Worm (Caenorhabditis elegans) whole organism, late embryonic: ENCODE results near the gene Y43F8C.7.

Source experiments
- F13H6.1 ChIP-seq: sonication (generic microtip); optimal IDR thresholded peaks from 2 replicates; lab custom pipeline; 2016; ENCODE audit warnings: missing genetic modification characterization, missing compliant biosample characterization
- K02D7.2 ChIP-seq: sonication (generic microtip); optimal IDR thresholded peaks from 2 replicates; lab custom pipeline; 2017; ENCODE audit warnings: mild to moderate bottlenecking, missing genetic modification characterization, missing compliant biosample characterization
- ahr-1 ChIP-seq: sonication (generic microtip); optimal IDR thresholded peaks from 2 replicates; lab custom pipeline; 2016; ENCODE audit warnings: missing genetic modification characterization, missing compliant biosample characterization
- ama-1 ChIP-seq: fragments of 150-350 bp; optimal IDR thresholded peaks from 2 replicates; lab custom pipeline; 2014
- ceh-18 ChIP-seq: sonication (generic microtip); optimal IDR thresholded peaks from 2 replicates; lab custom pipeline; 2016; ENCODE audit warnings: missing genetic modification characterization, missing compliant biosample characterization
- ceh-19 ChIP-seq: fragments of 200-800 bp; sonication (Bioruptor generic); optimal IDR thresholded peaks from 2 replicates; lab custom pipeline; 2018; ENCODE audit warnings: mild to moderate bottlenecking, missing genetic modification characterization, missing compliant biosample characterization
- ceh-2 ChIP-seq: sonication (generic microtip); optimal IDR thresholded peaks from 2 replicates; lab custom pipeline; 2016; ENCODE audit warnings: missing genotype, missing genetic modification characterization, missing compliant biosample characterization
- ceh-22 ChIP-seq: sonication (generic microtip); optimal IDR thresholded peaks from 2 replicates; lab custom pipeline; 2017; ENCODE audit warnings: missing biosample characterization, missing genetic modification characterization
- ceh-30 ChIP-seq: fragments of 150-350 bp; optimal IDR thresholded peaks from 2 replicates; lab custom pipeline; 2014; ENCODE audit warnings: missing biosample characterization, missing genetic modification characterization
- ceh-34 ChIP-seq: sonication (generic microtip); optimal IDR thresholded peaks from 2 replicates; lab custom pipeline; 2016; ENCODE audit warnings: mild to moderate bottlenecking, missing genetic modification characterization, missing compliant biosample characterization
- ceh-48 ChIP-seq: sonication (generic microtip); optimal IDR thresholded peaks from 2 replicates; lab custom pipeline; 2016; ENCODE audit warnings: missing genetic modification characterization, inconsistent platforms, missing compliant biosample characterization
- ceh-6 ChIP-seq: fragments of 200-800 bp; sonication (Bioruptor generic); optimal IDR thresholded peaks from 2 replicates; lab custom pipeline; 2018; ENCODE audit warnings: mild to moderate bottlenecking, missing genetic modification characterization, missing compliant biosample characterization
- ceh-9 ChIP-seq: sonication (generic microtip); optimal IDR thresholded peaks from 2 replicates; lab custom pipeline; 2016; ENCODE audit warnings: mild to moderate bottlenecking, missing genetic modification characterization, inconsistent platforms, missing compliant biosample characterization
- dve-1 ChIP-seq: sonication (generic microtip); optimal IDR thresholded peaks from 2 replicates; lab custom pipeline; 2017; ENCODE audit warnings: antibody characterized with exemption, mild to moderate bottlenecking, missing genetic modification characterization, missing compliant biosample characterization
- elt-4 ChIP-seq: sonication (generic microtip); optimal IDR thresholded peaks from 2 replicates; lab custom pipeline; 2016; ENCODE audit warnings: missing genetic modification characterization, missing compliant biosample characterization
- ets-4 ChIP-seq: sonication (generic microtip); optimal IDR thresholded peaks from 2 replicates; lab custom pipeline; 2016; ENCODE audit warnings: missing genetic modification characterization, missing compliant biosample characterization
- fax-1 ChIP-seq: sonication (generic microtip); optimal IDR thresholded peaks from 2 replicates; lab custom pipeline; 2016; ENCODE audit warnings: missing genotype, missing genetic modification characterization, missing compliant biosample characterization
- hlh-13 ChIP-seq: fragments of 200-800 bp; sonication (Bioruptor generic); optimal IDR thresholded peaks from 2 replicates; lab custom pipeline; 2018; ENCODE audit warnings: mild to moderate bottlenecking, missing genetic modification characterization, missing compliant biosample characterization
- hlh-15 ChIP-seq: sonication (generic microtip); optimal IDR thresholded peaks from 2 replicates; lab custom pipeline; 2016; ENCODE audit warnings: missing genetic modification characterization, missing compliant biosample characterization
- hlh-30 ChIP-seq: sonication (generic microtip); optimal IDR thresholded peaks from 2 replicates; lab custom pipeline; 2017; ENCODE audit warnings: antibody characterized with exemption, missing genetic modification characterization, missing compliant biosample characterization; ENCODE audit not compliant: insufficient read depth
- hlh-6 ChIP-seq: sonication (generic microtip); optimal IDR thresholded peaks from 2 replicates; lab custom pipeline; 2016; ENCODE audit warnings: missing genotype, missing genetic modification characterization, missing compliant biosample characterization
- hlh-8 ChIP-seq: sonication (generic microtip); optimal IDR thresholded peaks from 2 replicates; lab custom pipeline; 2016; ENCODE audit warnings: missing genotype, missing genetic modification characterization, missing compliant biosample characterization
- lim-6 ChIP-seq: sonication (generic microtip); optimal IDR thresholded peaks from 2 replicates; lab custom pipeline; 2016; ENCODE audit warnings: missing genetic modification characterization, missing compliant biosample characterization
- lin-11 ChIP-seq: fragments of 200-800 bp; sonication (Bioruptor generic); optimal IDR thresholded peaks from 2 replicates; lab custom pipeline; 2018; ENCODE audit warnings: mild to moderate bottlenecking, missing genetic modification characterization, missing compliant biosample characterization
- nfya-1 ChIP-seq: sonication (generic microtip); optimal IDR thresholded peaks from 2 replicates; lab custom pipeline; 2017; ENCODE audit warnings: missing genetic modification characterization, mild to moderate bottlenecking, missing compliant biosample characterization, antibody characterized with exemption, moderate library complexity
- npax-4 ChIP-seq: sonication (generic microtip); optimal IDR thresholded peaks from 2 replicates; lab custom pipeline; 2016; ENCODE audit warnings: missing genetic modification characterization, missing compliant biosample characterization
- pat-9 ChIP-seq: fragments of 200-800 bp; sonication (Bioruptor generic); optimal IDR thresholded peaks from 2 replicates; lab custom pipeline; 2018; ENCODE audit warnings: mild to moderate bottlenecking, missing genetic modification characterization, moderate library complexity, missing compliant biosample characterization
- pax-1 ChIP-seq: fragments of 150-350 bp; optimal IDR thresholded peaks from 2 replicates; lab custom pipeline; 2014; ENCODE audit warnings: missing biosample characterization, missing genetic modification characterization
- pha-2 ChIP-seq: sonication (generic microtip); optimal IDR thresholded peaks from 2 replicates; lab custom pipeline; 2017; ENCODE audit warnings: mild to moderate bottlenecking, missing genetic modification characterization, missing compliant biosample characterization
- pha-4 ChIP-seq: fragments of 150-350 bp; optimal IDR thresholded peaks from 2 replicates; lab custom pipeline; 2018; ENCODE audit warnings: missing biosample characterization, missing genetic modification reagents, missing genetic modification characterization
- pqm-1 ChIP-seq: sonication (generic microtip); optimal IDR thresholded peaks from 2 replicates; lab custom pipeline; 2016; ENCODE audit warnings: missing genetic modification characterization, missing compliant biosample characterization
- ref-2 ChIP-seq: sonication (generic microtip); optimal IDR thresholded peaks from 2 replicates; lab custom pipeline; 2016; ENCODE audit warnings: missing genetic modification characterization, missing compliant biosample characterization
- rnt-1 ChIP-seq: sonication (generic microtip); optimal IDR thresholded peaks from 2 replicates; lab custom pipeline; 2016; ENCODE audit warnings: missing genetic modification characterization, missing compliant biosample characterization
- sox-2 ChIP-seq: fragments of 200-800 bp; sonication (Bioruptor generic); IDR thresholded peaks from 2 replicates; pipeline ENCODE4 v1.3.6; 2022; ENCODE audit warnings: missing genetic modification reagents, missing genetic modification characterization, missing compliant biosample characterization
- sox-4 ChIP-seq: sonication (generic microtip); optimal IDR thresholded peaks from 2 replicates; lab custom pipeline; 2017; ENCODE audit warnings: mild to moderate bottlenecking, missing genetic modification characterization, inconsistent platforms, missing compliant biosample characterization
- tbx-2 ChIP-seq: sonication (generic microtip); optimal IDR thresholded peaks from 2 replicates; lab custom pipeline; 2016; ENCODE audit warnings: missing genetic modification characterization, missing compliant biosample characterization
- tbx-7 ChIP-seq: sonication (generic microtip); optimal IDR thresholded peaks from 2 replicates; lab custom pipeline; 2016; ENCODE audit warnings: missing genotype, missing genetic modification characterization, missing compliant biosample characterization
- ttx-3 ChIP-seq: sonication (generic microtip); optimal IDR thresholded peaks from 2 replicates; lab custom pipeline; 2016; ENCODE audit warnings: missing genetic modification reagents, missing genetic modification characterization, missing compliant biosample characterization
- unc-55 ChIP-seq: sonication (generic microtip); optimal IDR thresholded peaks from 2 replicates; lab custom pipeline; 2017; ENCODE audit warnings: missing biosample characterization, missing genetic modification reagents, missing genetic modification characterization
- zip-5 ChIP-seq: sonication (generic microtip); optimal IDR thresholded peaks from 2 replicates; lab custom pipeline; 2016; ENCODE audit warnings: missing genetic modification characterization, missing compliant biosample characterization

Gene Y43F8C.7

ce11 chrV:19611675-19612345 lies 32.0 kb downstream of the Y43F8C.7 start:
- TF ChIP-seq hlh-13 (no peak), nfya-1 (tag; lab: Kevin White, UChicago) (no peak), hlh-15 (tag; lab: Kevin White, UChicago) (no peak), sox-4 (tag; lab: Kevin White, UChicago) (no peak), ceh-34 (tag; lab: Kevin White, UChicago) (no peak), lim-6 (tag; lab: Kevin White, UChicago) (no peak), hlh-30 (tag; lab: Kevin White, UChicago) (no peak), hlh-6 (tag; lab: Kevin White, UChicago) (no peak), pha-4 (no peak), tbx-7 (tag; lab: Kevin White, UChicago) (no peak), npax-4 (tag; lab: Kevin White, UChicago) (no peak)

ce11 chrV:19610118-19610707 lies 33.6 kb downstream of the Y43F8C.7 start:
- peak; percentile 24 for TF ChIP-seq ceh-9 (tag; lab: Kevin White, UChicago)
- no peak for TF ChIP-seq ceh-2 (tag; lab: Kevin White, UChicago)
- peak; percentile 10 for TF ChIP-seq K02D7.2

DNA sequence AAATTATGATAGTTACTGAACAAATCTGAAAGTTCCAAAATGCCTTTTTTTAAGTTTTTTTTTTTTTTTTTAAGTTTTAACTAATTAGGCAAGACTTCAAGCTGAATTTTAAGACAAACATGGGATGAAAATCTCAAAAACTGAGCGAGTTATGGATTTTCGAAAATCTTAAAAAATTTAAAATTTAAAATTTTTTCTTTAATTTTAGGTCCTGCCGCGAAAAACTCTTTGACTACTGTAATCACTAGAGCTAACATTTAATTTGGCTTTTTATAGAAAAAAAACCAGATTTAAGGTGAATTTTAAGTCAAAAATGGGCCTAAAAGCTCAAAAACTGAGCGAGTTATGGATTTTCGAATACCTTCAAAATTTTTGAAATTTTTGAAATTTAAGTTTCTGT lies 34.6 kb downstream of the Y43F8C.7 start, which contains the start of gene grsp-1:
grsp-1 (plus strand) TSS at position 301 of the 400 bp plus-strand sequence.
- no peak for TF ChIP-seq pat-9
- no peak for TF ChIP-seq rnt-1 (tag; lab: Kevin White, UChicago)
- no peak for TF ChIP-seq ceh-22 (tag; lab: Kevin White, UChicago)
- TF ChIP-seq npax-4 (tag; lab: Kevin White, UChicago) = no peak
- no peak for TF ChIP-seq zip-5 (tag; lab: Kevin White, UChicago)

- TF ChIP-seq hlh-8 (tag; lab: Kevin White, UChicago) (no peak), lin-11 (no peak), ceh-2 (tag; lab: Kevin White, UChicago) (no peak), pqm-1 (tag; lab: Kevin White, UChicago) (no peak), pax-1 (tag; lab: Kevin White, UChicago) (no peak), ceh-48 (tag; lab: Kevin White, UChicago) (no peak), ceh-18 (tag; lab: Kevin White, UChicago) (no peak), pha-4 (no peak), tbx-2 (no peak)
Observed at ce11 chrV:19608665-19609064, 35.2 kb downstream of the Y43F8C.7 start.

DNA sequence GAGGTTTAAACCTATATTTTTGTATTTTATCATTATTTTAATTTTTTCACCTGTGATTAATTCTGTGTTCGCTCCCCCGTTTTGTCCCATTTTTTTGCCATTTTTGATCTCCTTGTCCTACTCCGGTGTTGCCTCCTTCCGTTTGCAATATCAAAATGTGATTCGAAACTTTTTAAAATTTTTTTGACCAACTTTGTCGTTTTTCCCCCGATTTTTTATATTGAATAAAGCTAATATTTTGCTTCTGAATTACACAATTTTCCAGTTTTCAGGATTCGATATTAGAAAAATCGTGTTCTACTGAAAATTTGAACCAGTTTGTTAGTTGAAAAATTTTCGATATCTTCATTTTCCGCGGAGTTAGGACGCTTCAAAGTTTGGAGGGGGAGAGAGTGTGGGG lies 38.0 kb downstream of the Y43F8C.7 start, which contains the start of gene nlp-25:
nlp-25 (plus strand) TSS at position 301 of the 400 bp plus-strand sequence.
- TF ChIP-seq pha-2 (tag; lab: Kevin White, UChicago) = no peak

- TF ChIP-seq lin-11 (no peak), dve-1 (tag; lab: Kevin White, UChicago) (no peak), K02D7.2 (no peak)
- TF ChIP-seq, all 69 proteins: peak for 0
Observed at ce11 chrV:19605415-19605814, 38.4 kb downstream of the Y43F8C.7 start.

ce11 chrV:19599087-19599486 lies 44.7 kb downstream of the Y43F8C.7 start:
- TF ChIP-seq F13H6.1 (tag; lab: Kevin White, UChicago) (no peak), ttx-3 (tag; lab: Kevin White, UChicago) (no peak), ceh-22 (tag; lab: Kevin White, UChicago) (no peak), ahr-1 (tag; lab: Kevin White, UChicago) (no peak), hlh-8 (tag; lab: Kevin White, UChicago) (no peak), ceh-2 (tag; lab: Kevin White, UChicago) (no peak), nfya-1 (tag; lab: Kevin White, UChicago) (no peak), ama-1 (no peak), ceh-19 (GFP tag; lab: Kevin White, UChicago) (no peak), fax-1 (no peak), sox-2 (GFP tag; lab: Robert Waterston, UW) (no peak), ceh-30 (tag; lab: Kevin White, UChicago) (no peak), ets-4 (tag; lab: Kevin White, UChicago) (no peak), elt-4 (tag; lab: Kevin White, UChicago) (no peak), ceh-6 (no peak), unc-55 (no peak), ref-2 (tag; lab: Kevin White, UChicago) (no peak), ceh-9 (tag; lab: Kevin White, UChicago) (no peak)
